Fruit fly (Drosophila melanogaster): ENCODE data around the gene CG32669.

Gene CG32669

dm6 chrX:10802457-10803378, 42.2 kb downstream of the CG32669 start (continued):
- peak; percentile 64 for TF ChIP-seq tap (tag; optimal IDR thresholded peaks at IDR 0.05)
- no peak for TF ChIP-seq Usf (GFP tag; optimal IDR thresholded peaks at IDR 0.05)
- no peak for TF ChIP-seq CG11247 (GFP tag; IDR thresholded peaks at IDR 0.05)
- TF ChIP-seq CG1529 (GFP tag; optimal IDR thresholded peaks at IDR 0.05) = peak; percentile 47
- TF ChIP-seq fu2 (GFP tag; optimal IDR thresholded peaks at IDR 0.05) = no peak
- peak; percentile 53; the same call in 1 of the 2 replicates for TF ChIP-seq HLH3B (GFP tag; IDR thresholded peaks at IDR 0.05)
- no peak for TF ChIP-seq CG17612 (GFP tag; IDR thresholded peaks at IDR 0.05)
- peak; percentile 17 for TF ChIP-seq kah (GFP tag; optimal IDR thresholded peaks at IDR 0.05)
- no peak for TF ChIP-seq lbe (GFP tag; optimal IDR thresholded peaks at IDR 0.05)
- TF ChIP-seq CG14860 (GFP tag; IDR thresholded peaks at IDR 0.05; ENCODE audit: partially characterized antibody) = no peak
- TF ChIP-seq CG6254 (GFP tag; optimal IDR thresholded peaks at IDR 0.05) = peak; percentile 52
- TF ChIP-seq gsb (GFP tag; IDR thresholded peaks at IDR 0.05) = no peak
- no peak for TF ChIP-seq ac (GFP tag; optimal IDR thresholded peaks at IDR 0.05)
- TF ChIP-seq CG11695 (GFP tag; IDR thresholded peaks at IDR 0.05) = peak; percentile 78
- peak; percentile 79 for TF ChIP-seq CG10979 (tag; optimal IDR thresholded peaks at IDR 0.05)
- TF ChIP-seq tin (GFP tag; optimal IDR thresholded peaks at IDR 0.05) = peak; percentile 24
- peak; percentile 83 for TF ChIP-seq phol (tag; optimal IDR thresholded peaks at IDR 0.05)
- no peak for TF ChIP-seq CG3726 (GFP tag; IDR thresholded peaks at IDR 0.05)
- TF ChIP-seq CG7839 (tag; optimal IDR thresholded peaks at IDR 0.05) = peak; percentile 85
- peak; percentile 9 for TF ChIP-seq CTCF (GFP tag; optimal IDR thresholded peaks at IDR 0.05)
- peak; percentile 83 for TF ChIP-seq Sox102F (GFP tag; optimal IDR thresholded peaks at IDR 0.05)
- no peak for TF ChIP-seq GATAe (GFP tag; conservative IDR thresholded peaks at IDR 0.05)
- TF ChIP-seq CG10321 (GFP tag; IDR thresholded peaks at IDR 0.05) = no peak
- no peak for TF ChIP-seq CG15011 (GFP tag; optimal IDR thresholded peaks at IDR 0.05)
- no peak for TF ChIP-seq Neu2 (GFP tag; optimal IDR thresholded peaks at IDR 0.05; ENCODE audit: borderline replicate concordance)
- TF ChIP-seq tio (GFP tag; optimal IDR thresholded peaks at IDR 0.05) = peak; percentile 16
- no peak for TF ChIP-seq Mad (GFP tag; optimal IDR thresholded peaks at IDR 0.05)
- TF ChIP-seq gfzf (GFP tag; optimal IDR thresholded peaks at IDR 0.05) = no peak
- no peak for TF ChIP-seq gcm2 (GFP tag; optimal IDR thresholded peaks at IDR 0.05)
- TF ChIP-seq Vsx1 (GFP tag; optimal IDR thresholded peaks at IDR 0.05) = peak; percentile 25
- TF ChIP-seq Dip3 (GFP tag; optimal IDR thresholded peaks at IDR 0.05) = no peak
- TF ChIP-seq Hr39 (optimal IDR thresholded peaks at IDR 0.05) = no peak
- TF ChIP-seq sug (tag; optimal IDR thresholded peaks at IDR 0.05) = peak; percentile 47
- no peak for TF ChIP-seq sim (GFP tag; IDR thresholded peaks at IDR 0.05)
- no peak for TF ChIP-seq Atf6 (GFP tag; IDR thresholded peaks at IDR 0.05)
- peak; percentile 67 for TF ChIP-seq Blimp-1 (GFP tag; optimal IDR thresholded peaks at IDR 0.05)
- TF ChIP-seq CG30020 (tag; optimal IDR thresholded peaks at IDR 0.05) = peak; percentile 2
- no peak for TF ChIP-seq Hey (tag; optimal IDR thresholded peaks at IDR 0.05)
- no peak for TF ChIP-seq Mes4 (GFP tag; optimal IDR thresholded peaks at IDR 0.05)
- TF ChIP-seq gcm (GFP tag; optimal IDR thresholded peaks at IDR 0.05) = peak; percentile 58
- TF ChIP-seq pho (GFP tag; optimal IDR thresholded peaks at IDR 0.05) = no peak
- TF ChIP-seq CG14050 (GFP tag; IDR thresholded peaks at IDR 0.05) = peak; percentile 36; the same call in 1 of the 3 replicates
- TF ChIP-seq Xrp1 (GFP tag; IDR thresholded peaks at IDR 0.05) = peak; percentile 71
- TF ChIP-seq Drgx (GFP tag; IDR thresholded peaks at IDR 0.05) = peak; percentile 22; the same call in 1 of the 2 replicates
- TF ChIP-seq CG2199 (GFP tag; IDR thresholded peaks at IDR 0.05) = peak; percentile 65; the same call in 1 of the 3 replicates
- TF ChIP-seq hth (optimal IDR thresholded peaks at IDR 0.05) = no peak
- no peak for TF ChIP-seq D (optimal IDR thresholded peaks at IDR 0.05)
- peak; percentile 47 for TF ChIP-seq D (GFP tag; optimal IDR thresholded peaks at IDR 0.05)
- no peak for TF ChIP-seq pfk (GFP tag; optimal IDR thresholded peaks at IDR 0.05)
- TF ChIP-seq Fer2 (tag; optimal IDR thresholded peaks at IDR 0.05) = peak; percentile 11
- peak; percentile 60 for TF ChIP-seq Fer1 (GFP tag; optimal IDR thresholded peaks at IDR 0.05)

Measured in whole organism, embryonic.